Worm (Caenorhabditis elegans) whole organism, L4/young adult: ENCODE measurements around the gene F55C9.6.

Experiments used
- W03F9.2 ChIP-seq: fragments of 150-350 bp; optimal IDR thresholded peaks from 2 replicates; lab custom pipeline; 2014; ENCODE audit warnings: missing biosample characterization, missing genetic modification characterization
- dao-5 ChIP-seq: sonication (generic microtip); optimal IDR thresholded peaks from 2 replicates; lab custom pipeline; 2016; ENCODE audit warnings: missing genotype, missing genetic modification characterization, moderate library complexity, missing compliant biosample characterization
- him-1 ChIP-seq: sonication (generic microtip); optimal IDR thresholded peaks from 2 replicates; lab custom pipeline; 2016; ENCODE audit warnings: missing genotype, missing genetic modification reagents, missing genetic modification characterization, missing compliant biosample characterization

DNA sequence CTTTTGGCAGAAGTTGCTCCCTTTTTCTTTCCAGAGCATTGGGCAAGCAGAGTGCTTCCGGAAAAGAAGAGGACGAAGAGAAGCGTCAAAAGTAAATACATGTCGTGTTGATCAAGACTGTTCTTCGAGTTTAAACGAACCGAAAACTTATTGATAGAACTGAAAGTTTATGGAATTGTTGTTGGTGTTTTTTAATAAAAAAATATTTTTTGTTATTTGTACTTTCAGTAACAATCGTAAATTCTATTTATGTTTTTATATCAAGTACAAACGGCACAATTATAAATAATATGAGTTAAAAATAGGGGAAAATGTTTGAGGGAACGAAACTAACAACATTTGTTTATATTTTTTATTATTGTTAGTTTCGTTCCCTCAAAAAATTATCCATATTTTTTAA is 39.0 kb downstream of the F55C9.6 start, which contains the start of gene F21D9.3:
- TF ChIP-seq W03F9.2 (tag; lab: Kevin White, UChicago) (no peak), him-1 (tag; lab: Kevin White, UChicago) (no peak), dao-5 (tag; lab: Kevin White, UChicago) (no peak)
